Fruit fly (Drosophila melanogaster) whole organism, prepupa: ENCODE results near the gene Bka.

Experiments
- CG10631 ChIP-seq: fragments of 200-800 bp; sonication (Bioruptor generic); optimal IDR thresholded peaks from 2 replicates; lab custom pipeline; 2016; ENCODE audit warnings: missing biosample characterization, missing genetic modification characterization
- CG10669 ChIP-seq: fragments of 200-800 bp; sonication (Bioruptor generic); optimal IDR thresholded peaks from 3 replicates; lab custom pipeline; 2018; ENCODE audit warnings: missing biosample characterization, mild to moderate bottlenecking, missing genetic modification characterization, moderate library complexity
- CG11294 ChIP-seq: fragments of 200-800 bp; sonication (Bioruptor generic); IDR thresholded peaks from 2 replicates; pipeline ENCODE4 v1.3.6; 2022; ENCODE audit warnings: missing biosample characterization, missing genetic modification characterization
- CG11762 ChIP-seq: fragments of 200-800 bp; sonication (Bioruptor generic); optimal IDR thresholded peaks from 3 replicates; lab custom pipeline; 2016; ENCODE audit warnings: missing biosample characterization, missing genetic modification characterization; ENCODE audit not compliant: insufficient read depth
- CG11902 ChIP-seq: fragments of 200-800 bp; sonication (Bioruptor generic); optimal IDR thresholded peaks from 3 replicates; lab custom pipeline; 2016; ENCODE audit warnings: missing biosample characterization, missing genetic modification characterization
- CG15336 ChIP-seq: fragments of 200-800 bp; sonication (Bioruptor generic); IDR thresholded peaks from 2 replicates; pipeline ENCODE4 v1.3.6; 2022; ENCODE audit warnings: missing biosample characterization, missing genetic modification characterization
- CG1621 ChIP-seq: fragments of 200-800 bp; sonication (Bioruptor generic); optimal IDR thresholded peaks from 3 replicates; lab custom pipeline; 2018; ENCODE audit warnings: missing biosample characterization, mild to moderate bottlenecking, missing genetic modification characterization
- CG16779 ChIP-seq: fragments of 200-800 bp; sonication (Bioruptor generic); optimal IDR thresholded peaks from 3 replicates; lab custom pipeline; 2017; ENCODE audit warnings: missing biosample characterization, mild to moderate bottlenecking, missing genetic modification characterization
- CG3032 ChIP-seq: fragments of 200-800 bp; optimal IDR thresholded peaks from 2 replicates; lab custom pipeline; 2019; ENCODE audit warnings: missing biosample characterization, mild to moderate bottlenecking, missing genetic modification characterization, moderate library complexity
- CG31627 ChIP-seq: fragments of 200-800 bp; sonication (Bioruptor generic); optimal IDR thresholded peaks from 3 replicates; lab custom pipeline; 2016; ENCODE audit warnings: missing biosample characterization, missing genetic modification characterization
- CG32006 ChIP-seq: fragments of 200-800 bp; sonication (Bioruptor generic); optimal IDR thresholded peaks from 3 replicates; lab custom pipeline; 2017; ENCODE audit warnings: missing biosample characterization, mild to moderate bottlenecking, missing genetic modification characterization
- CG34406 ChIP-seq: fragments of 200-800 bp; sonication (Bioruptor generic); optimal IDR thresholded peaks from 3 replicates; lab custom pipeline; 2016; ENCODE audit warnings: missing biosample characterization, missing genetic modification characterization
- CG3919 ChIP-seq: fragments of 200-800 bp; sonication (Bioruptor generic); optimal IDR thresholded peaks from 3 replicates; lab custom pipeline; 2016; ENCODE audit warnings: missing biosample characterization, missing genetic modification characterization
- CG6163 ChIP-seq: fragments of 200-800 bp; sonication (Bioruptor generic); IDR thresholded peaks from 3 replicates; pipeline ENCODE4 v1.3.6; 2022; ENCODE audit warnings: missing biosample characterization, missing genetic modification characterization
- CG6276 ChIP-seq: fragments of 200-800 bp; sonication (Bioruptor generic); optimal IDR thresholded peaks from 2 replicates; lab custom pipeline; 2017; ENCODE audit warnings: missing biosample characterization, mild to moderate bottlenecking, missing genetic modification characterization
- CG6792 ChIP-seq: fragments of 200-800 bp; sonication (Bioruptor generic); optimal IDR thresholded peaks from 3 replicates; lab custom pipeline; 2016; ENCODE audit warnings: missing biosample characterization, missing genetic modification characterization
- CG6854 ChIP-seq: fragments of 200-800 bp; sonication (Bioruptor generic); optimal IDR thresholded peaks from 2 replicates; lab custom pipeline; 2017; ENCODE audit warnings: missing biosample characterization, mild to moderate bottlenecking, missing genetic modification characterization
- CG7368 ChIP-seq: fragments of 200-800 bp; sonication (Bioruptor generic); optimal IDR thresholded peaks from 3 replicates; lab custom pipeline; 2016; ENCODE audit warnings: missing biosample characterization, missing genetic modification characterization
- CG8119 ChIP-seq: fragments of 200-800 bp; sonication (Bioruptor generic); IDR thresholded peaks from 3 replicates; pipeline ENCODE4 v1.3.6; 2022; ENCODE audit warnings: missing biosample characterization, missing genetic modification characterization
- CG8319 ChIP-seq: fragments of 200-800 bp; sonication (Bioruptor generic); optimal IDR thresholded peaks from 3 replicates; lab custom pipeline; 2016; ENCODE audit warnings: missing biosample characterization, missing genetic modification characterization
- CG8632 ChIP-seq: fragments of 200-800 bp; sonication (Bioruptor generic); optimal IDR thresholded peaks from 3 replicates; lab custom pipeline; 2016; ENCODE audit warnings: missing biosample characterization, missing genetic modification characterization
- Eip75B ChIP-seq: fragments of 200-800 bp; sonication (Bioruptor generic); optimal IDR thresholded peaks from 3 replicates; lab custom pipeline; 2016; ENCODE audit warnings: missing biosample characterization, missing genetic modification characterization
- Eip78C ChIP-seq: fragments of 200-800 bp; sonication (Bioruptor generic); peaks from one replicate; lab custom pipeline; 2016; ENCODE audit warnings: missing biosample characterization, missing genetic modification characterization
- Eip93F ChIP-seq: fragments of 200-800 bp; sonication (Bioruptor generic); optimal IDR thresholded peaks from 2 replicates; lab custom pipeline; 2016; ENCODE audit warnings: missing biosample characterization, mild to moderate bottlenecking, missing genetic modification characterization
- Ets21C ChIP-seq: fragments of 200-800 bp; sonication (Bioruptor generic); optimal IDR thresholded peaks from 3 replicates; lab custom pipeline; 2016; ENCODE audit warnings: missing biosample characterization, missing genetic modification characterization
- Ets96B ChIP-seq: fragments of 200-800 bp; optimal IDR thresholded peaks from 2 replicates; lab custom pipeline; 2019; ENCODE audit warnings: missing biosample characterization, mild to moderate bottlenecking, missing genetic modification characterization, moderate library complexity
- Hr38 ChIP-seq: sonication (Bioruptor generic); optimal IDR thresholded peaks from 2 replicates; lab custom pipeline; 2016; ENCODE audit warnings: missing biosample characterization, missing genetic modification characterization
- Hr39 ChIP-seq: fragments of 200-800 bp; sonication (Bioruptor generic); optimal IDR thresholded peaks from 2 replicates; lab custom pipeline; 2016; ENCODE audit warnings: missing biosample characterization, missing genetic modification characterization
- Hr4 ChIP-seq: fragments of 200-800 bp; sonication (Bioruptor generic); optimal IDR thresholded peaks from 3 replicates; lab custom pipeline; 2016; ENCODE audit warnings: missing biosample characterization, missing genetic modification characterization
- Lpt ChIP-seq: fragments of 200-800 bp; sonication (Bioruptor generic); optimal IDR thresholded peaks from 3 replicates; lab custom pipeline; 2016; ENCODE audit warnings: missing biosample characterization, missing genetic modification characterization
- Met ChIP-seq: fragments of 200-800 bp; sonication (Bioruptor generic); optimal IDR thresholded peaks from 3 replicates; lab custom pipeline; 2016; ENCODE audit warnings: missing biosample characterization, missing genetic modification characterization
- OdsH ChIP-seq: fragments of 200-800 bp; sonication (Bioruptor generic); optimal IDR thresholded peaks from 3 replicates; lab custom pipeline; 2016; ENCODE audit warnings: missing biosample characterization, missing genetic modification characterization
- Smox ChIP-seq: fragments of 200-800 bp; sonication (Bioruptor generic); optimal IDR thresholded peaks from 3 replicates; lab custom pipeline; 2016; ENCODE audit warnings: missing biosample characterization, missing genetic modification characterization
- Sox102F ChIP-seq: fragments of 200-800 bp; sonication (Bioruptor generic); optimal IDR thresholded peaks from 2 replicates; lab custom pipeline; 2016; ENCODE audit warnings: missing biosample characterization, mild to moderate bottlenecking, missing genetic modification characterization
- Sox14 ChIP-seq: fragments of 200-800 bp; sonication (Bioruptor generic); optimal IDR thresholded peaks from 3 replicates; lab custom pipeline; 2016; ENCODE audit warnings: missing biosample characterization, missing genetic modification characterization
- Sox15 ChIP-seq: fragments of 200-800 bp; sonication (Bioruptor generic); optimal IDR thresholded peaks from 3 replicates; lab custom pipeline; 2016; ENCODE audit warnings: missing biosample characterization, missing genetic modification characterization
- achi ChIP-seq: fragments of 200-800 bp; sonication (Bioruptor generic); optimal IDR thresholded peaks from 3 replicates; lab custom pipeline; 2016; ENCODE audit warnings: missing biosample characterization, missing genetic modification characterization
- acj6 ChIP-seq: fragments of 200-800 bp; sonication (Bioruptor generic); optimal IDR thresholded peaks from 3 replicates; lab custom pipeline; 2016; ENCODE audit warnings: missing biosample characterization, missing genetic modification characterization
- cyc ChIP-seq: fragments of 200-800 bp; sonication (Bioruptor generic); optimal IDR thresholded peaks from 3 replicates; lab custom pipeline; 2016; ENCODE audit warnings: missing biosample characterization, missing genetic modification characterization
- dsx ChIP-seq: fragments of 200-800 bp; optimal IDR thresholded peaks from 3 replicates; lab custom pipeline; 2019; ENCODE audit warnings: missing biosample characterization, mild to moderate bottlenecking, missing genetic modification characterization, moderate library complexity; ENCODE audit not compliant: poor library complexity, severe bottlenecking
- eg ChIP-seq: fragments of 200-800 bp; sonication (Bioruptor generic); IDR thresholded peaks from 3 replicates; pipeline ENCODE4 v1.3.6; 2022; ENCODE audit warnings: missing biosample characterization, missing genetic modification characterization
- esn ChIP-seq: fragments of 200-800 bp; sonication (Bioruptor generic); optimal IDR thresholded peaks from 2 replicates; lab custom pipeline; 2016; ENCODE audit warnings: missing biosample characterization, mild to moderate bottlenecking, missing genetic modification characterization, moderate library complexity
- fd59A ChIP-seq: fragments of 200-800 bp; sonication (Bioruptor generic); optimal IDR thresholded peaks from 2 replicates; lab custom pipeline; 2017; ENCODE audit warnings: missing biosample characterization, mild to moderate bottlenecking, missing genetic modification characterization, missing genetic modification reagents
- fd85E ChIP-seq: fragments of 200-800 bp; sonication (Bioruptor generic); optimal IDR thresholded peaks from 3 replicates; lab custom pipeline; 2016; ENCODE audit warnings: missing biosample characterization, missing genetic modification characterization
- fkh ChIP-seq: fragments of 200-800 bp; sonication (Bioruptor generic); optimal IDR thresholded peaks from 3 replicates; lab custom pipeline; 2017; ENCODE audit warnings: missing biosample characterization, mild to moderate bottlenecking, missing genetic modification characterization, moderate library complexity
- lz ChIP-seq: fragments of 200-800 bp; sonication (Bioruptor generic); optimal IDR thresholded peaks from 3 replicates; lab custom pipeline; 2016; ENCODE audit warnings: missing biosample characterization, missing genetic modification characterization
- net ChIP-seq: fragments of 200-800 bp; sonication (Bioruptor generic); optimal IDR thresholded peaks from 3 replicates; lab custom pipeline; 2016; ENCODE audit warnings: missing biosample characterization, missing genetic modification characterization
- pdm3 ChIP-seq: fragments of 200-800 bp; sonication (Bioruptor generic); optimal IDR thresholded peaks from 3 replicates; lab custom pipeline; 2016; ENCODE audit warnings: missing biosample characterization, missing genetic modification characterization
- spab ChIP-seq: fragments of 200-800 bp; sonication (Bioruptor generic); optimal IDR thresholded peaks from 2 replicates; lab custom pipeline; 2017; ENCODE audit warnings: missing biosample characterization, mild to moderate bottlenecking, missing genetic modification characterization, missing genetic modification reagents
- ss ChIP-seq, 2 experiments: fragments of 200-800 bp; sonication (Bioruptor generic); optimal IDR thresholded peaks; 2 replicates in 1 of 2; 3 replicates in 1 of 2; lab custom pipeline; 2017 to 2018; ENCODE audit warnings: mild to moderate bottlenecking in 2 of 2, missing biosample characterization in 2 of 2, missing genetic modification characterization in 2 of 2, moderate library complexity in 1 of 2
- svp ChIP-seq: fragments of 200-800 bp; sonication (Bioruptor generic); peaks from one replicate; lab custom pipeline; 2016; ENCODE audit warnings: missing biosample characterization, missing genetic modification characterization
- topi ChIP-seq: fragments of 200-800 bp; sonication (Bioruptor generic); optimal IDR thresholded peaks from 3 replicates; lab custom pipeline; 2016; ENCODE audit warnings: missing biosample characterization, missing genetic modification characterization
- vri ChIP-seq: fragments of 200-800 bp; sonication (Bioruptor generic); optimal IDR thresholded peaks from 3 replicates; lab custom pipeline; 2016; ENCODE audit warnings: missing biosample characterization, mild to moderate bottlenecking, missing genetic modification characterization

Bka gene

dm6 chr2L:9894871-9895364 lies at the start of gene Bka:
Bka (plus strand) TSS chr2L:9895287.
- TF ChIP-seq svp (GFP tag; lab: Kevin White, UChicago) (no peak), CG6854 (GFP tag; lab: Kevin White, UChicago) (peak; percentile 52), CG10631 (no peak), CG16779 (tag; lab: Kevin White, UChicago) (no peak), spab (GFP tag; lab: Kevin White, UChicago) (no peak), eg (GFP tag; lab: Robert Waterston, UW) (no peak), CG11294 (GFP tag; lab: Robert Waterston, UW) (no peak), CG32006 (GFP tag; lab: Kevin White, UChicago) (no peak), CG7368 (GFP tag; lab: Kevin White, UChicago) (peak; percentile 21), fd85E (GFP tag; lab: Kevin White, UChicago) (no peak), Eip75B (GFP tag; lab: Kevin White, UChicago) (peak; percentile 38), acj6 (GFP tag; lab: Kevin White, UChicago) (peak; percentile 29), ss (GFP tag; optimal IDR thresholded peaks at IDR 0.05; lab: Kevin White, UChicago) (peak in 1 of 2 experiments; percentile 58), CG15336 (peak; percentile 11; the same call in 1 of the 2 replicates), CG11762 (GFP tag; lab: Kevin White, UChicago) (no peak), lz (GFP tag; lab: Kevin White, UChicago) (peak; percentile 38), CG11902 (GFP tag; lab: Kevin White, UChicago) (no peak), Sox14 (GFP tag; lab: Kevin White, UChicago) (peak; percentile 24), fkh (GFP tag; lab: Kevin White, UChicago) (peak; percentile 52), CG8119 (GFP tag; lab: Robert Waterston, UW) (no peak), topi (peak; percentile 56), Lpt (GFP tag; lab: Kevin White, UChicago) (no peak), pdm3 (GFP tag; lab: Kevin White, UChicago) (no peak), esn (GFP tag; lab: Kevin White, UChicago) (peak; percentile 65), achi (GFP tag; lab: Kevin White, UChicago) (no peak), Ets21C (peak; percentile 1), net (GFP tag; lab: Kevin White, UChicago) (no peak), Hr39 (GFP tag; lab: Kevin White, UChicago) (no peak), CG8632 (GFP tag; lab: Kevin White, UChicago) (no peak), cyc (no peak), CG8319 (GFP tag; lab: Kevin White, UChicago) (no peak), vri (peak; percentile 74), CG10669 (GFP tag; lab: Kevin White, UChicago) (peak; percentile 17), Met (peak; percentile 57), Hr4 (no peak), CG6163 (GFP tag; lab: Robert Waterston, UW) (no peak), Sox102F (GFP tag; lab: Kevin White, UChicago) (no peak), CG1621 (no peak), Hr38 (no peak), CG31627 (GFP tag; lab: Kevin White, UChicago) (no peak), CG3032 (tag; lab: Kevin White, UChicago) (peak; percentile 39), CG3919 (GFP tag; lab: Kevin White, UChicago) (no peak), OdsH (GFP tag; lab: Kevin White, UChicago) (no peak), Eip93F (GFP tag; lab: Kevin White, UChicago) (peak; percentile 23), CG34406 (GFP tag; lab: Kevin White, UChicago) (peak; percentile 56), Ets96B (peak; percentile 13), fd59A (GFP tag; lab: Kevin White, UChicago) (no peak), Smox (GFP tag; lab: Kevin White, UChicago) (no peak), dsx (GFP tag; lab: Kevin White, UChicago) (peak; percentile 25), CG6276 (GFP tag; lab: Kevin White, UChicago) (no peak), Sox15 (GFP tag; lab: Kevin White, UChicago) (no peak), CG6792 (GFP tag; lab: Kevin White, UChicago) (no peak), Eip78C (GFP tag; lab: Kevin White, UChicago) (peak; percentile 77)
